Worm (Caenorhabditis elegans): ENCODE measurements around the gene sdha-1.
A peak's percentile ranks its signal among the peaks of the same experiment; 100 is the strongest.

DNA sequence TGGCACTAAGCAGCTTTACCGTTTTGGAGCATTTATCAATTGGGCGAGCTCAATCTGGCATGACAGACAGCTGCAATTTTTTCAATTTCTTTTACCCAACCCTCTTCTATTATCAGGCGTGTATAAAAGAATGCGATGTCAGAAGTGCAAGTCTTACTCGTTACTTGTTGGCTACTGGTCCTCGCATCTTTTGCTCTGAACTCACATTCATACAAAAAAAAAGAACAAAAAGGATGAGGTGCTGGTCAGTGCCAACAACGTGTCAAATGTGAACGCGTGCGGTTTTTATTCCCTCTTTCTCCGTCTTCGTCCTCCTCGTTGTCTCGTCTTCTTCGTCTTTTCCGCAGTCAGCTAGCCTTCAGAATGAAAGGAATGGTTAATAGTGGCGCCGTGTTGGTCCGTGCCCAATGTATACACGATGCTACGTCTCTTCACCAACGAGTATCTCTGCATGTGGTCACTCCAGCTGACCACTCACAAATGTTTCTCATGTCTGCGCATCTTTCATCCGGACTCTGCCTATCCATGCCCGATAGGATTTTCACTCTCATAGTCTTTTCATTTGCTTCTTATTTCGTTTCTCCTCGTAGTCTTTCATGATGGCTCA lies 20.1 kb upstream of the sdha-1 start:
- TF ChIP-seq scrt-1 (GFP tag; IDR thresholded peaks at IDR 0.05) = no peak
- TF ChIP-seq ama-1 (optimal IDR thresholded peaks at IDR 0.05) = no peak
- TF ChIP-seq ceh-36 (tag; optimal IDR thresholded peaks at IDR 0.05) = no peak
- no peak for TF ChIP-seq tbx-37 (GFP tag; conservative IDR thresholded peaks at IDR 0.05)
- no peak for TF ChIP-seq flt-1 (GFP tag; IDR thresholded peaks at IDR 0.05)
- no peak for TF ChIP-seq hmbx-1 (tag; optimal IDR thresholded peaks at IDR 0.05)
- peak; percentile 59 for TF ChIP-seq hmg-4 (GFP tag; optimal IDR thresholded peaks at IDR 0.05)
